Fruit fly (Drosophila melanogaster) whole organism, prepupa: ENCODE measurements around the gene Btk.

Experiments used
- CG10631 ChIP-seq: fragments of 200-800 bp; sonication (Bioruptor generic); optimal IDR thresholded peaks from 2 replicates; lab custom pipeline; 2016; ENCODE audit warnings: missing biosample characterization, missing genetic modification characterization
- CG10669 ChIP-seq: fragments of 200-800 bp; sonication (Bioruptor generic); optimal IDR thresholded peaks from 3 replicates; lab custom pipeline; 2018; ENCODE audit warnings: missing biosample characterization, mild to moderate bottlenecking, missing genetic modification characterization, moderate library complexity
- CG11902 ChIP-seq: fragments of 200-800 bp; sonication (Bioruptor generic); optimal IDR thresholded peaks from 3 replicates; lab custom pipeline; 2016; ENCODE audit warnings: missing biosample characterization, missing genetic modification characterization
- CG15336 ChIP-seq: fragments of 200-800 bp; sonication (Bioruptor generic); IDR thresholded peaks from 2 replicates; pipeline ENCODE4 v1.3.6; 2022; ENCODE audit warnings: missing biosample characterization, missing genetic modification characterization
- CG1621 ChIP-seq: fragments of 200-800 bp; sonication (Bioruptor generic); optimal IDR thresholded peaks from 3 replicates; lab custom pipeline; 2018; ENCODE audit warnings: missing biosample characterization, mild to moderate bottlenecking, missing genetic modification characterization
- CG3032 ChIP-seq: fragments of 200-800 bp; optimal IDR thresholded peaks from 2 replicates; lab custom pipeline; 2019; ENCODE audit warnings: missing biosample characterization, mild to moderate bottlenecking, missing genetic modification characterization, moderate library complexity
- CG31627 ChIP-seq: fragments of 200-800 bp; sonication (Bioruptor generic); optimal IDR thresholded peaks from 3 replicates; lab custom pipeline; 2016; ENCODE audit warnings: missing biosample characterization, missing genetic modification characterization
- CG32006 ChIP-seq: fragments of 200-800 bp; sonication (Bioruptor generic); optimal IDR thresholded peaks from 3 replicates; lab custom pipeline; 2017; ENCODE audit warnings: missing biosample characterization, mild to moderate bottlenecking, missing genetic modification characterization
- CG3919 ChIP-seq: fragments of 200-800 bp; sonication (Bioruptor generic); optimal IDR thresholded peaks from 3 replicates; lab custom pipeline; 2016; ENCODE audit warnings: missing biosample characterization, missing genetic modification characterization
- CG6276 ChIP-seq: fragments of 200-800 bp; sonication (Bioruptor generic); optimal IDR thresholded peaks from 2 replicates; lab custom pipeline; 2017; ENCODE audit warnings: missing biosample characterization, mild to moderate bottlenecking, missing genetic modification characterization
- CG6792 ChIP-seq: fragments of 200-800 bp; sonication (Bioruptor generic); optimal IDR thresholded peaks from 3 replicates; lab custom pipeline; 2016; ENCODE audit warnings: missing biosample characterization, missing genetic modification characterization
- CG6808 ChIP-seq: fragments of 200-800 bp; sonication (Bioruptor generic); optimal IDR thresholded peaks from 3 replicates; lab custom pipeline; 2017; ENCODE audit warnings: missing biosample characterization, missing genetic modification characterization, mild to moderate bottlenecking, moderate library complexity, missing genetic modification reagents
- CG6854 ChIP-seq: fragments of 200-800 bp; sonication (Bioruptor generic); optimal IDR thresholded peaks from 2 replicates; lab custom pipeline; 2017; ENCODE audit warnings: missing biosample characterization, mild to moderate bottlenecking, missing genetic modification characterization
- CG8319 ChIP-seq: fragments of 200-800 bp; sonication (Bioruptor generic); optimal IDR thresholded peaks from 3 replicates; lab custom pipeline; 2016; ENCODE audit warnings: missing biosample characterization, missing genetic modification characterization
- Eip78C ChIP-seq: fragments of 200-800 bp; sonication (Bioruptor generic); peaks from one replicate; lab custom pipeline; 2016; ENCODE audit warnings: missing biosample characterization, missing genetic modification characterization
- Eip93F ChIP-seq: fragments of 200-800 bp; sonication (Bioruptor generic); optimal IDR thresholded peaks from 2 replicates; lab custom pipeline; 2016; ENCODE audit warnings: missing biosample characterization, mild to moderate bottlenecking, missing genetic modification characterization
- Ets96B ChIP-seq: fragments of 200-800 bp; optimal IDR thresholded peaks from 2 replicates; lab custom pipeline; 2019; ENCODE audit warnings: missing biosample characterization, mild to moderate bottlenecking, missing genetic modification characterization, moderate library complexity
- Gug ChIP-seq: fragments of 200-800 bp; sonication (Bioruptor generic); IDR thresholded peaks from 2 replicates; pipeline ENCODE4 v1.3.6; 2022; ENCODE audit warnings: missing biosample characterization, missing genetic modification characterization
- Hr4 ChIP-seq: fragments of 200-800 bp; sonication (Bioruptor generic); optimal IDR thresholded peaks from 3 replicates; lab custom pipeline; 2016; ENCODE audit warnings: missing biosample characterization, missing genetic modification characterization
- Lpt ChIP-seq: fragments of 200-800 bp; sonication (Bioruptor generic); optimal IDR thresholded peaks from 3 replicates; lab custom pipeline; 2016; ENCODE audit warnings: missing biosample characterization, missing genetic modification characterization
- Met ChIP-seq: fragments of 200-800 bp; sonication (Bioruptor generic); optimal IDR thresholded peaks from 3 replicates; lab custom pipeline; 2016; ENCODE audit warnings: missing biosample characterization, missing genetic modification characterization
- OdsH ChIP-seq: fragments of 200-800 bp; sonication (Bioruptor generic); optimal IDR thresholded peaks from 3 replicates; lab custom pipeline; 2016; ENCODE audit warnings: missing biosample characterization, missing genetic modification characterization
- Smox ChIP-seq: fragments of 200-800 bp; sonication (Bioruptor generic); optimal IDR thresholded peaks from 3 replicates; lab custom pipeline; 2016; ENCODE audit warnings: missing biosample characterization, missing genetic modification characterization
- Sox102F ChIP-seq: fragments of 200-800 bp; sonication (Bioruptor generic); optimal IDR thresholded peaks from 2 replicates; lab custom pipeline; 2016; ENCODE audit warnings: missing biosample characterization, mild to moderate bottlenecking, missing genetic modification characterization
- Sox14 ChIP-seq: fragments of 200-800 bp; sonication (Bioruptor generic); optimal IDR thresholded peaks from 3 replicates; lab custom pipeline; 2016; ENCODE audit warnings: missing biosample characterization, missing genetic modification characterization
- acj6 ChIP-seq: fragments of 200-800 bp; sonication (Bioruptor generic); optimal IDR thresholded peaks from 3 replicates; lab custom pipeline; 2016; ENCODE audit warnings: missing biosample characterization, missing genetic modification characterization
- cyc ChIP-seq: fragments of 200-800 bp; sonication (Bioruptor generic); optimal IDR thresholded peaks from 3 replicates; lab custom pipeline; 2016; ENCODE audit warnings: missing biosample characterization, missing genetic modification characterization
- dac ChIP-seq: fragments of 200-800 bp; sonication (Bioruptor generic); optimal IDR thresholded peaks from 2 replicates; lab custom pipeline; 2017; ENCODE audit warnings: missing biosample characterization, mild to moderate bottlenecking, missing genetic modification characterization
- dsx ChIP-seq: fragments of 200-800 bp; optimal IDR thresholded peaks from 3 replicates; lab custom pipeline; 2019; ENCODE audit warnings: missing biosample characterization, mild to moderate bottlenecking, missing genetic modification characterization, moderate library complexity; ENCODE audit not compliant: poor library complexity, severe bottlenecking
- eg ChIP-seq: fragments of 200-800 bp; sonication (Bioruptor generic); IDR thresholded peaks from 3 replicates; pipeline ENCODE4 v1.3.6; 2022; ENCODE audit warnings: missing biosample characterization, missing genetic modification characterization
- fd85E ChIP-seq: fragments of 200-800 bp; sonication (Bioruptor generic); optimal IDR thresholded peaks from 3 replicates; lab custom pipeline; 2016; ENCODE audit warnings: missing biosample characterization, missing genetic modification characterization
- fkh ChIP-seq: fragments of 200-800 bp; sonication (Bioruptor generic); optimal IDR thresholded peaks from 3 replicates; lab custom pipeline; 2017; ENCODE audit warnings: missing biosample characterization, mild to moderate bottlenecking, missing genetic modification characterization, moderate library complexity
- net ChIP-seq: fragments of 200-800 bp; sonication (Bioruptor generic); optimal IDR thresholded peaks from 3 replicates; lab custom pipeline; 2016; ENCODE audit warnings: missing biosample characterization, missing genetic modification characterization
- pdm3 ChIP-seq: fragments of 200-800 bp; sonication (Bioruptor generic); optimal IDR thresholded peaks from 3 replicates; lab custom pipeline; 2016; ENCODE audit warnings: missing biosample characterization, missing genetic modification characterization
- salr ChIP-seq, 2 experiments: fragments of 200-800 bp; sonication (Bioruptor generic); optimal IDR thresholded peaks; 3 replicates each; lab custom pipeline; 2016 to 2018; ENCODE audit warnings: missing biosample characterization in 2 of 2, missing genetic modification characterization in 2 of 2, mild to moderate bottlenecking in 1 of 2
- spab ChIP-seq: fragments of 200-800 bp; sonication (Bioruptor generic); optimal IDR thresholded peaks from 2 replicates; lab custom pipeline; 2017; ENCODE audit warnings: missing biosample characterization, mild to moderate bottlenecking, missing genetic modification characterization, missing genetic modification reagents
- svp ChIP-seq: fragments of 200-800 bp; sonication (Bioruptor generic); peaks from one replicate; lab custom pipeline; 2016; ENCODE audit warnings: missing biosample characterization, missing genetic modification characterization
- vri ChIP-seq: fragments of 200-800 bp; sonication (Bioruptor generic); optimal IDR thresholded peaks from 3 replicates; lab custom pipeline; 2016; ENCODE audit warnings: missing biosample characterization, mild to moderate bottlenecking, missing genetic modification characterization

The Btk gene

dm6 chr2L:8290653-8291233 is 10.1 kb downstream of the Btk start (continued):
- TF ChIP-seq fkh (GFP tag; lab: Kevin White, UChicago) (no peak), Met (GFP tag; lab: Kevin White, UChicago) (peak; percentile 91), eg (GFP tag; lab: Robert Waterston, UW) (peak; percentile 85), CG6854 (GFP tag; lab: Kevin White, UChicago) (peak; percentile 78), CG8319 (GFP tag; lab: Kevin White, UChicago) (peak; percentile 81), CG11902 (peak; percentile 77), Sox14 (peak; percentile 82), OdsH (GFP tag; lab: Kevin White, UChicago) (peak; percentile 83), spab (GFP tag; lab: Kevin White, UChicago) (peak; percentile 74), salr (GFP tag; optimal IDR thresholded peaks at IDR 0.05; lab: Kevin White, UChicago) (peak; percentile 47 to 69), CG6792 (peak; percentile 86), Eip93F (GFP tag; lab: Kevin White, UChicago) (peak; percentile 85), vri (GFP tag; lab: Kevin White, UChicago) (peak; percentile 77), CG31627 (peak; percentile 90), CG6808 (peak; percentile 84), CG6276 (GFP tag; lab: Kevin White, UChicago) (peak; percentile 72), acj6 (peak; percentile 86), Hr4 (GFP tag; lab: Kevin White, UChicago) (peak; percentile 85), dsx (GFP tag; lab: Kevin White, UChicago) (peak; percentile 79), fd85E (GFP tag; lab: Kevin White, UChicago) (peak; percentile 6), dac (no peak), Sox102F (GFP tag; lab: Kevin White, UChicago) (peak; percentile 89), CG10669 (GFP tag; lab: Kevin White, UChicago) (peak; percentile 79), CG3919 (peak; percentile 90), net (GFP tag; lab: Kevin White, UChicago) (peak; percentile 82), Ets96B (tag; lab: Kevin White, UChicago) (peak; percentile 77), pdm3 (peak; percentile 80), CG3032 (tag; lab: Kevin White, UChicago) (peak; percentile 79), Smox (GFP tag; lab: Kevin White, UChicago) (peak; percentile 86), Gug (GFP tag; lab: Robert Waterston, UW) (peak; percentile 76), Lpt (peak; percentile 32), svp (GFP tag; lab: Kevin White, UChicago) (peak; percentile 97), CG15336 (GFP tag; lab: Robert Waterston, UW) (peak; percentile 77), CG10631 (GFP tag; lab: Kevin White, UChicago) (peak; percentile 75), cyc (peak; percentile 87), CG1621 (tag; lab: Kevin White, UChicago) (peak; percentile 74)

- TF ChIP-seq CG32006 (GFP tag; lab: Kevin White, UChicago) (no peak), CG15336 (GFP tag; lab: Robert Waterston, UW) (no peak), CG3032 (tag; lab: Kevin White, UChicago) (no peak), Eip78C (GFP tag; lab: Kevin White, UChicago) (peak; percentile 35), pdm3 (no peak), CG10669 (GFP tag; lab: Kevin White, UChicago) (no peak), Sox102F (GFP tag; lab: Kevin White, UChicago) (no peak)
Measured at dm6 chr2L:8290092-8290424, 10.8 kb downstream of the Btk start.
